2 worm cellular contexts compared by ENCODE assay signal in the genomic region with DNA sequence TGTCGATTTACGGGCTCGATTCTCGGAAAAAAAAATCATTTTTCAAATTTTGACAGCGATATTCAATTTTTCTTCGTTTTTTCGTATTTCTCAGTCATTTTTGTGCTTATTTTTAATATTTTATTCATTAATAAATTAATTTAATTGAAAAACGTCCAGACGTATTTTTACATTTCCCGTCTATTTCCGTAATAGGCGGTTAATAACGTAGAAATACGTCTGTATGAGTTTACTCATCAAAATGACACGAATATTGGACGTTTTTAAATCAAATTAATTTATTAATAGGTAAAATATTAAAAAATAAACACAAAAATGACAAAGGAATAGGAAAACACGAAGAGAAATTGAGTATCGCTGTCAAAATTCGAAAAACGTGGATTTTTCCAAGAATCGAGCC.
TF ChIP-seq lines count a peak whose summit lies in the region.

No protein-coding gene starts in this region.

TF ChIP-seq in whole organism, L2 larva, 48 proteins besides CTCF, POLR2A, EP300 and RAD21:
- TF ChIP-seq nhr-25 (tag; optimal IDR thresholded peaks at IDR 0.05; lab: Kevin White, UChicago), result peak; percentile 94
- no peak for TF ChIP-seq lin-13 (GFP tag; optimal IDR thresholded peaks at IDR 0.05; lab: Kevin White, UChicago)

TF ChIP-seq in whole organism, L4 larva, 104 proteins besides CTCF, POLR2A, EP300 and RAD21:
- TF ChIP-seq gei-8 (GFP tag; optimal IDR thresholded peaks at IDR 0.05; lab: Kevin White, UChicago) (no peak), mep-1 (tag; optimal IDR thresholded peaks at IDR 0.05; lab: Kevin White, UChicago) (peak; percentile 28), skn-1 (tag; optimal IDR thresholded peaks at IDR 0.05; lab: Kevin White, UChicago) (no peak), ceh-82 (tag; optimal IDR thresholded peaks at IDR 0.05; lab: Kevin White, UChicago) (no peak)

Comparison
In these comparisons a context has a peak if more than half of its experiments do, and no peak if none do; other contexts are left out.
1. Of the 23 proteins assayed by ChIP-seq in both whole organism, L4 larva and whole organism, L2 larva: peak only in whole organism, L4 larva: none; only in whole organism, L2 larva: nhr-25; in both: none; in neither: 22.